Worm (Caenorhabditis elegans) whole organism, L2 larva: ENCODE results near the gene C11E4.6.

Experiments used
- C34F6.9 ChIP-seq: fragments of 150-350 bp; optimal IDR thresholded peaks from 2 replicates; lab custom pipeline; 2014; ENCODE audit warnings: missing biosample characterization, missing genetic modification characterization
- F13H6.1 ChIP-seq: sonication (generic microtip); optimal IDR thresholded peaks from 2 replicates; lab custom pipeline; 2016; ENCODE audit warnings: missing genetic modification characterization, missing compliant biosample characterization
- R02D3.7 ChIP-seq: fragments of 150-350 bp; optimal IDR thresholded peaks from 2 replicates; lab custom pipeline; 2014; ENCODE audit warnings: missing biosample characterization, missing genetic modification characterization
- Y55F3AM.14 ChIP-seq: fragments of 200-800 bp; sonication (Bioruptor generic); optimal IDR thresholded peaks from 2 replicates; lab custom pipeline; 2018; ENCODE audit warnings: mild to moderate bottlenecking, missing genetic modification characterization, missing compliant biosample characterization
- ZK546.5 ChIP-seq: sonication (generic microtip); optimal IDR thresholded peaks from 2 replicates; lab custom pipeline; 2017; ENCODE audit warnings: missing biosample characterization, missing genetic modification characterization
- alr-1 ChIP-seq: fragments of 150-350 bp; optimal IDR thresholded peaks from 2 replicates; lab custom pipeline; 2014; ENCODE audit warnings: missing biosample characterization, missing genetic modification characterization
- aly-2 ChIP-seq: fragments of 150-350 bp; optimal IDR thresholded peaks from 2 replicates; lab custom pipeline; 2014; ENCODE audit warnings: missing biosample characterization, missing genetic modification characterization
- ama-1 ChIP-seq: fragments of 150-350 bp; optimal IDR thresholded peaks from 2 replicates; lab custom pipeline; 2018; ENCODE audit warnings: inconsistent platforms
- blmp-1 ChIP-seq: sonication (generic microtip); optimal IDR thresholded peaks from 2 replicates; lab custom pipeline; 2017; ENCODE audit warnings: missing genetic modification characterization, mild to moderate bottlenecking, missing compliant biosample characterization, antibody characterized with exemption, moderate library complexity; ENCODE audit not compliant: insufficient read depth
- ceh-16 ChIP-seq: fragments of 150-350 bp; optimal IDR thresholded peaks from 2 replicates; lab custom pipeline; 2014; ENCODE audit warnings: missing biosample characterization, missing genetic modification characterization
- ceh-82 ChIP-seq: fragments of 150-350 bp; optimal IDR thresholded peaks from 2 replicates; lab custom pipeline; 2014; ENCODE audit warnings: missing biosample characterization, missing genetic modification characterization
- crh-2 ChIP-seq: sonication (generic microtip); optimal IDR thresholded peaks from 2 replicates; lab custom pipeline; 2017; ENCODE audit warnings: missing biosample characterization, missing genetic modification characterization
- dmd-4 ChIP-seq: sonication (generic microtip); optimal IDR thresholded peaks from 2 replicates; lab custom pipeline; 2017; ENCODE audit warnings: missing biosample characterization, missing genetic modification characterization
- egl-27 ChIP-seq: sonication (generic microtip); optimal IDR thresholded peaks from 3 replicates; lab custom pipeline; 2017; ENCODE audit warnings: missing biosample characterization, missing genetic modification reagents, missing genetic modification characterization
- elt-1 ChIP-seq: fragments of 150-350 bp; optimal IDR thresholded peaks from 2 replicates; lab custom pipeline; 2014; ENCODE audit warnings: missing biosample characterization, missing genetic modification characterization
- elt-3 ChIP-seq: sonication (generic microtip); optimal IDR thresholded peaks from 2 replicates; lab custom pipeline; 2017; ENCODE audit warnings: missing biosample characterization, missing genetic modification characterization
- fos-1 ChIP-seq: fragments of 150-350 bp; optimal IDR thresholded peaks from 2 replicates; lab custom pipeline; 2014; ENCODE audit warnings: missing biosample characterization, missing genetic modification characterization
- gmeb-1 ChIP-seq: fragments of 150-350 bp; optimal IDR thresholded peaks from 2 replicates; lab custom pipeline; 2014; ENCODE audit warnings: missing biosample characterization, missing genetic modification characterization
- lin-11 ChIP-seq: fragments of 150-350 bp; sonication (generic microtip); optimal IDR thresholded peaks from 2 replicates; lab custom pipeline; 2014; ENCODE audit warnings: missing biosample characterization, missing genetic modification characterization, inconsistent platforms, mixed read lengths
- lin-13 ChIP-seq: fragments of 150-350 bp; optimal IDR thresholded peaks from 2 replicates; lab custom pipeline; 2014; ENCODE audit warnings: missing biosample characterization, missing genetic modification reagents, missing genetic modification characterization
- lin-39 ChIP-seq: fragments of 150-350 bp; optimal IDR thresholded peaks from 2 replicates; lab custom pipeline; 2014; ENCODE audit warnings: missing biosample characterization, missing genetic modification reagents, missing genetic modification characterization
- lsy-2 ChIP-seq, 2 experiments: fragments of 150-350 bp in 1 of 2; sonication (generic microtip) in 1 of 2; optimal IDR thresholded peaks; 2 replicates each; lab custom pipeline; 2014 to 2017; ENCODE audit warnings: missing biosample characterization in 2 of 2, missing genetic modification characterization in 2 of 2
- mab-5 ChIP-seq: fragments of 150-350 bp; optimal IDR thresholded peaks from 2 replicates; lab custom pipeline; 2014; ENCODE audit warnings: missing biosample characterization, missing genetic modification characterization
- mbf-1 ChIP-seq: sonication (generic microtip); optimal IDR thresholded peaks from 2 replicates; lab custom pipeline; 2017; ENCODE audit warnings: missing biosample characterization, missing genetic modification characterization
- mdl-1 ChIP-seq, 2 experiments: fragments of 150-350 bp in 1 of 2; sonication (generic microtip) in 1 of 2; optimal IDR thresholded peaks; 2 replicates each; lab custom pipeline; 2017; ENCODE audit warnings: missing biosample characterization in 2 of 2, missing genetic modification characterization in 2 of 2
- nhr-10 ChIP-seq: sonication (generic microtip); optimal IDR thresholded peaks from 2 replicates; lab custom pipeline; 2017; ENCODE audit warnings: missing biosample characterization, missing genetic modification characterization
- nhr-11 ChIP-seq: fragments of 150-350 bp; optimal IDR thresholded peaks from 2 replicates; lab custom pipeline; 2014; ENCODE audit warnings: missing biosample characterization, missing genetic modification characterization
- nhr-12 ChIP-seq: fragments of 150-350 bp; optimal IDR thresholded peaks from 2 replicates; lab custom pipeline; 2014; ENCODE audit warnings: missing biosample characterization, missing genetic modification characterization
- nhr-129 ChIP-seq: fragments of 150-350 bp; optimal IDR thresholded peaks from 2 replicates; lab custom pipeline; 2014; ENCODE audit warnings: missing biosample characterization, missing genetic modification characterization
- nhr-21 ChIP-seq: fragments of 150-350 bp; optimal IDR thresholded peaks from 2 replicates; lab custom pipeline; 2014; ENCODE audit warnings: missing biosample characterization, missing genetic modification characterization
- nhr-23 ChIP-seq: fragments of 150-350 bp; optimal IDR thresholded peaks from 2 replicates; lab custom pipeline; 2014; ENCODE audit warnings: missing biosample characterization, missing genetic modification reagents, missing genetic modification characterization
- nhr-237 ChIP-seq: fragments of 150-350 bp; optimal IDR thresholded peaks from 2 replicates; lab custom pipeline; 2014; ENCODE audit warnings: missing biosample characterization, missing genetic modification characterization
- nhr-25 ChIP-seq: fragments of 150-350 bp; sonication (generic microtip); optimal IDR thresholded peaks from 3 replicates; lab custom pipeline; 2014; ENCODE audit warnings: missing biosample characterization, missing genetic modification characterization
- nhr-6 ChIP-seq: fragments of 150-350 bp; optimal IDR thresholded peaks from 2 replicates; lab custom pipeline; 2014; ENCODE audit warnings: missing biosample characterization, missing genetic modification characterization
- nhr-77 ChIP-seq: fragments of 150-350 bp; optimal IDR thresholded peaks from 2 replicates; lab custom pipeline; 2014; ENCODE audit warnings: missing biosample characterization, missing genetic modification characterization
- peb-1 ChIP-seq: fragments of 150-350 bp; optimal IDR thresholded peaks from 2 replicates; lab custom pipeline; 2014; ENCODE audit warnings: missing biosample characterization, missing genetic modification characterization
- sem-4 ChIP-seq: fragments of 150-350 bp; optimal IDR thresholded peaks from 2 replicates; lab custom pipeline; 2014; ENCODE audit warnings: missing biosample characterization, missing genetic modification reagents, missing genetic modification characterization
- skn-1 ChIP-seq: sonication (generic microtip); optimal IDR thresholded peaks from 2 replicates; lab custom pipeline; 2017; ENCODE audit warnings: missing biosample characterization, missing genetic modification characterization
- sma-3 ChIP-seq: sonication (generic microtip); optimal IDR thresholded peaks from 2 replicates; lab custom pipeline; 2016; ENCODE audit warnings: missing genetic modification reagents, missing genetic modification characterization, missing compliant biosample characterization
- sma-9 ChIP-seq, 2 experiments: fragments of 150-350 bp in 1 of 2; sonication (generic microtip) in 1 of 2; optimal IDR thresholded peaks; 2 replicates each; lab custom pipeline; 2014 to 2016; ENCODE audit warnings: missing genetic modification characterization in 2 of 2, mild to moderate bottlenecking in 1 of 2, missing biosample characterization in 1 of 2, missing compliant biosample characterization in 1 of 2, missing genetic modification reagents in 1 of 2, moderate library complexity in 1 of 2
- snpc-4 ChIP-seq: fragments of 150-350 bp; optimal IDR thresholded peaks from 2 replicates; lab custom pipeline; 2014; ENCODE audit warnings: missing biosample characterization, missing genetic modification characterization
- unc-39 ChIP-seq: fragments of 150-350 bp; optimal IDR thresholded peaks from 2 replicates; lab custom pipeline; 2014; ENCODE audit warnings: missing biosample characterization, missing genetic modification characterization
- unc-55 ChIP-seq: fragments of 150-350 bp; sonication (generic microtip); optimal IDR thresholded peaks from 3 replicates; lab custom pipeline; 2014; ENCODE audit warnings: missing biosample characterization, missing genetic modification reagents, missing genetic modification characterization
- unc-62 ChIP-seq: fragments of 150-350 bp; optimal IDR thresholded peaks from 2 replicates; lab custom pipeline; 2014; ENCODE audit warnings: missing biosample characterization, missing genetic modification reagents, missing genetic modification characterization
- zag-1 ChIP-seq: fragments of 150-350 bp; optimal IDR thresholded peaks from 2 replicates; lab custom pipeline; 2014; ENCODE audit warnings: missing biosample characterization, missing genetic modification characterization
- ztf-1 ChIP-seq: fragments of 200-800 bp; sonication (Bioruptor generic); conservative IDR thresholded peaks from 2 replicates; pipeline ENCODE4 v1.3.6; 2022; ENCODE audit warnings: missing genetic modification characterization, missing compliant biosample characterization
- ztf-11 ChIP-seq: sonication (generic microtip); optimal IDR thresholded peaks from 2 replicates; lab custom pipeline; 2017; ENCODE audit warnings: missing biosample characterization, missing genetic modification characterization
- ztf-4 ChIP-seq: fragments of 150-350 bp; optimal IDR thresholded peaks from 2 replicates; lab custom pipeline; 2014; ENCODE audit warnings: missing biosample characterization, missing genetic modification characterization

The C11E4.6 gene

ce11 chrX:9637700-9638099, 27.3 kb downstream of the C11E4.6 start:
- peak; percentile 15 for TF ChIP-seq fos-1 (tag; lab: Kevin White, UChicago)
- TF ChIP-seq egl-27 (tag; lab: Kevin White, UChicago) = no peak
- TF ChIP-seq gmeb-1 (tag; lab: Kevin White, UChicago) = no peak
- TF ChIP-seq sma-3 (GFP tag; lab: Kevin White, UChicago) = peak; percentile 30
- TF ChIP-seq nhr-23 = no peak
- no peak for TF ChIP-seq blmp-1 (tag; lab: Kevin White, UChicago)
- TF ChIP-seq C34F6.9 = peak; percentile 21
- TF ChIP-seq alr-1 (tag; lab: Kevin White, UChicago) = no peak
- TF ChIP-seq crh-2 (tag; lab: Kevin White, UChicago) = peak; percentile 37
- no peak for TF ChIP-seq ama-1 (lab: Kevin White, UChicago)
- TF ChIP-seq elt-1 (tag; lab: Kevin White, UChicago) = no peak
- no peak for TF ChIP-seq nhr-12
- TF ChIP-seq mbf-1 = no peak
- peak; percentile 67 for TF ChIP-seq sma-9 (GFP tag; optimal IDR thresholded peaks at IDR 0.05; lab: Kevin White, UChicago)
- TF ChIP-seq sma-9 (tag; optimal IDR thresholded peaks at IDR 0.05; lab: Kevin White, UChicago) = no peak
- no peak for TF ChIP-seq ztf-11 (tag; lab: Kevin White, UChicago)
- peak; percentile 18 for TF ChIP-seq ztf-4 (tag; lab: Kevin White, UChicago)
- TF ChIP-seq unc-39 (tag; lab: Kevin White, UChicago) = no peak
- TF ChIP-seq unc-62 (GFP tag; lab: Kevin White, UChicago) = no peak
- TF ChIP-seq sem-4 (tag; lab: Kevin White, UChicago) = peak; percentile 12
- no peak for TF ChIP-seq nhr-237 (tag; lab: Kevin White, UChicago)
- TF ChIP-seq ZK546.5 (tag; lab: Kevin White, UChicago) = no peak
- peak; percentile 44 for TF ChIP-seq nhr-11 (tag; lab: Kevin White, UChicago)
- no peak for TF ChIP-seq skn-1 (tag; lab: Kevin White, UChicago)
- no peak for TF ChIP-seq nhr-6
- TF ChIP-seq mab-5 (tag; lab: Kevin White, UChicago) = no peak
- TF ChIP-seq mdl-1 (tag; optimal IDR thresholded peaks at IDR 0.05; lab: Kevin White, UChicago) = no peak
- no peak for TF ChIP-seq aly-2
- no peak for TF ChIP-seq snpc-4 (tag; lab: Kevin White, UChicago)
- TF ChIP-seq nhr-21 (tag; lab: Kevin White, UChicago) = peak; percentile 49
- TF ChIP-seq F13H6.1 = peak; percentile 21
- TF ChIP-seq elt-3 (tag; lab: Kevin White, UChicago) = no peak
- TF ChIP-seq nhr-10 = no peak
- TF ChIP-seq Y55F3AM.14 = no peak
- TF ChIP-seq peb-1 (tag; lab: Kevin White, UChicago) = no peak
- peak; percentile 40 for TF ChIP-seq lin-13 (GFP tag; lab: Kevin White, UChicago)
- TF ChIP-seq ceh-82 = no peak
- TF ChIP-seq unc-55 (GFP tag; lab: Kevin White, UChicago) = peak; percentile 32
- TF ChIP-seq ztf-1 (GFP tag; lab: Robert Waterston, UW) = no peak
- TF ChIP-seq lin-39 (tag; lab: Kevin White, UChicago) = no peak
- TF ChIP-seq dmd-4 (tag; lab: Kevin White, UChicago) = no peak
- no peak for TF ChIP-seq zag-1 (tag; lab: Kevin White, UChicago)
- no peak for TF ChIP-seq nhr-77 (tag; lab: Kevin White, UChicago)
- TF ChIP-seq nhr-25 = peak; percentile 18
- no peak for TF ChIP-seq lin-11 (tag; lab: Kevin White, UChicago)
- no peak for TF ChIP-seq R02D3.7 (tag; lab: Kevin White, UChicago)
- TF ChIP-seq lsy-2 (tag; optimal IDR thresholded peaks at IDR 0.05; lab: Kevin White, UChicago) = peak in 1 of 2 experiments; percentile 27
- no peak for TF ChIP-seq ceh-16 (tag; lab: Kevin White, UChicago)
- peak; percentile 62 for TF ChIP-seq nhr-129 (tag; lab: Kevin White, UChicago)
